Fruit fly (Drosophila melanogaster) whole organism, prepupa: ENCODE results near the gene CG12061.

Experiments used
- CG11294 ChIP-seq: fragments of 200-800 bp; sonication (Bioruptor generic); IDR thresholded peaks from 2 replicates; pipeline ENCODE4 v1.3.6; 2022; ENCODE audit warnings: missing biosample characterization, missing genetic modification characterization
- CG11762 ChIP-seq: fragments of 200-800 bp; sonication (Bioruptor generic); optimal IDR thresholded peaks from 3 replicates; lab custom pipeline; 2016; ENCODE audit warnings: missing biosample characterization, missing genetic modification characterization; ENCODE audit not compliant: insufficient read depth
- CG15336 ChIP-seq: fragments of 200-800 bp; sonication (Bioruptor generic); IDR thresholded peaks from 2 replicates; pipeline ENCODE4 v1.3.6; 2022; ENCODE audit warnings: missing biosample characterization, missing genetic modification characterization
- CG1621 ChIP-seq: fragments of 200-800 bp; sonication (Bioruptor generic); optimal IDR thresholded peaks from 3 replicates; lab custom pipeline; 2018; ENCODE audit warnings: missing biosample characterization, mild to moderate bottlenecking, missing genetic modification characterization
- CG32006 ChIP-seq: fragments of 200-800 bp; sonication (Bioruptor generic); optimal IDR thresholded peaks from 3 replicates; lab custom pipeline; 2017; ENCODE audit warnings: missing biosample characterization, mild to moderate bottlenecking, missing genetic modification characterization
- CG3919 ChIP-seq: fragments of 200-800 bp; sonication (Bioruptor generic); optimal IDR thresholded peaks from 3 replicates; lab custom pipeline; 2016; ENCODE audit warnings: missing biosample characterization, missing genetic modification characterization
- CG4318 ChIP-seq: fragments of 200-800 bp; sonication (Bioruptor generic); optimal IDR thresholded peaks from 3 replicates; lab custom pipeline; 2017; ENCODE audit warnings: missing biosample characterization, mild to moderate bottlenecking, missing genetic modification characterization
- CG6163 ChIP-seq: fragments of 200-800 bp; sonication (Bioruptor generic); IDR thresholded peaks from 3 replicates; pipeline ENCODE4 v1.3.6; 2022; ENCODE audit warnings: missing biosample characterization, missing genetic modification characterization
- CG6276 ChIP-seq: fragments of 200-800 bp; sonication (Bioruptor generic); optimal IDR thresholded peaks from 2 replicates; lab custom pipeline; 2017; ENCODE audit warnings: missing biosample characterization, mild to moderate bottlenecking, missing genetic modification characterization
- CG6854 ChIP-seq: fragments of 200-800 bp; sonication (Bioruptor generic); optimal IDR thresholded peaks from 2 replicates; lab custom pipeline; 2017; ENCODE audit warnings: missing biosample characterization, mild to moderate bottlenecking, missing genetic modification characterization
- CG7368 ChIP-seq: fragments of 200-800 bp; sonication (Bioruptor generic); optimal IDR thresholded peaks from 3 replicates; lab custom pipeline; 2016; ENCODE audit warnings: missing biosample characterization, missing genetic modification characterization
- CG8119 ChIP-seq: fragments of 200-800 bp; sonication (Bioruptor generic); IDR thresholded peaks from 3 replicates; pipeline ENCODE4 v1.3.6; 2022; ENCODE audit warnings: missing biosample characterization, missing genetic modification characterization
- CG8632 ChIP-seq: fragments of 200-800 bp; sonication (Bioruptor generic); optimal IDR thresholded peaks from 3 replicates; lab custom pipeline; 2016; ENCODE audit warnings: missing biosample characterization, missing genetic modification characterization
- Eip78C ChIP-seq: fragments of 200-800 bp; sonication (Bioruptor generic); peaks from one replicate; lab custom pipeline; 2016; ENCODE audit warnings: missing biosample characterization, missing genetic modification characterization
- Gug ChIP-seq: fragments of 200-800 bp; sonication (Bioruptor generic); IDR thresholded peaks from 2 replicates; pipeline ENCODE4 v1.3.6; 2022; ENCODE audit warnings: missing biosample characterization, missing genetic modification characterization
- Hr38 ChIP-seq: sonication (Bioruptor generic); optimal IDR thresholded peaks from 2 replicates; lab custom pipeline; 2016; ENCODE audit warnings: missing biosample characterization, missing genetic modification characterization
- Hr4 ChIP-seq: fragments of 200-800 bp; sonication (Bioruptor generic); optimal IDR thresholded peaks from 3 replicates; lab custom pipeline; 2016; ENCODE audit warnings: missing biosample characterization, missing genetic modification characterization
- Met ChIP-seq: fragments of 200-800 bp; sonication (Bioruptor generic); optimal IDR thresholded peaks from 3 replicates; lab custom pipeline; 2016; ENCODE audit warnings: missing biosample characterization, missing genetic modification characterization
- Smox ChIP-seq: fragments of 200-800 bp; sonication (Bioruptor generic); optimal IDR thresholded peaks from 3 replicates; lab custom pipeline; 2016; ENCODE audit warnings: missing biosample characterization, missing genetic modification characterization
- Sox102F ChIP-seq: fragments of 200-800 bp; sonication (Bioruptor generic); optimal IDR thresholded peaks from 2 replicates; lab custom pipeline; 2016; ENCODE audit warnings: missing biosample characterization, mild to moderate bottlenecking, missing genetic modification characterization
- achi ChIP-seq: fragments of 200-800 bp; sonication (Bioruptor generic); optimal IDR thresholded peaks from 3 replicates; lab custom pipeline; 2016; ENCODE audit warnings: missing biosample characterization, missing genetic modification characterization
- acj6 ChIP-seq: fragments of 200-800 bp; sonication (Bioruptor generic); optimal IDR thresholded peaks from 3 replicates; lab custom pipeline; 2016; ENCODE audit warnings: missing biosample characterization, missing genetic modification characterization
- dac ChIP-seq: fragments of 200-800 bp; sonication (Bioruptor generic); optimal IDR thresholded peaks from 2 replicates; lab custom pipeline; 2017; ENCODE audit warnings: missing biosample characterization, mild to moderate bottlenecking, missing genetic modification characterization
- dsx ChIP-seq: fragments of 200-800 bp; optimal IDR thresholded peaks from 3 replicates; lab custom pipeline; 2019; ENCODE audit warnings: missing biosample characterization, mild to moderate bottlenecking, missing genetic modification characterization, moderate library complexity; ENCODE audit not compliant: poor library complexity, severe bottlenecking
- esn ChIP-seq: fragments of 200-800 bp; sonication (Bioruptor generic); optimal IDR thresholded peaks from 2 replicates; lab custom pipeline; 2016; ENCODE audit warnings: missing biosample characterization, mild to moderate bottlenecking, missing genetic modification characterization, moderate library complexity
- fd59A ChIP-seq: fragments of 200-800 bp; sonication (Bioruptor generic); optimal IDR thresholded peaks from 2 replicates; lab custom pipeline; 2017; ENCODE audit warnings: missing biosample characterization, mild to moderate bottlenecking, missing genetic modification characterization, missing genetic modification reagents
- lz ChIP-seq: fragments of 200-800 bp; sonication (Bioruptor generic); optimal IDR thresholded peaks from 3 replicates; lab custom pipeline; 2016; ENCODE audit warnings: missing biosample characterization, missing genetic modification characterization
- pdm3 ChIP-seq: fragments of 200-800 bp; sonication (Bioruptor generic); optimal IDR thresholded peaks from 3 replicates; lab custom pipeline; 2016; ENCODE audit warnings: missing biosample characterization, missing genetic modification characterization
- ss ChIP-seq, 2 experiments: fragments of 200-800 bp; sonication (Bioruptor generic); optimal IDR thresholded peaks; 2 replicates in 1 of 2; 3 replicates in 1 of 2; lab custom pipeline; 2017 to 2018; ENCODE audit warnings: mild to moderate bottlenecking in 2 of 2, missing biosample characterization in 2 of 2, missing genetic modification characterization in 2 of 2, moderate library complexity in 1 of 2
- svp ChIP-seq: fragments of 200-800 bp; sonication (Bioruptor generic); peaks from one replicate; lab custom pipeline; 2016; ENCODE audit warnings: missing biosample characterization, missing genetic modification characterization
- topi ChIP-seq: fragments of 200-800 bp; sonication (Bioruptor generic); optimal IDR thresholded peaks from 3 replicates; lab custom pipeline; 2016; ENCODE audit warnings: missing biosample characterization, missing genetic modification characterization
- vri ChIP-seq: fragments of 200-800 bp; sonication (Bioruptor generic); optimal IDR thresholded peaks from 3 replicates; lab custom pipeline; 2016; ENCODE audit warnings: missing biosample characterization, mild to moderate bottlenecking, missing genetic modification characterization

Gene CG12061

dm6 chrX:23071237-23071688, 35.4 kb downstream of the CG12061 start (continued):
- TF ChIP-seq fd59A (GFP tag; lab: Kevin White, UChicago) = no peak
- peak; percentile 59 for TF ChIP-seq svp (GFP tag; lab: Kevin White, UChicago)
- peak in 1 of 2 experiments; percentile 12 for TF ChIP-seq ss (GFP tag; optimal IDR thresholded peaks at IDR 0.05; lab: Kevin White, UChicago)
- TF ChIP-seq Met = peak; percentile 54
- TF ChIP-seq Gug (GFP tag; lab: Robert Waterston, UW) = no peak
- peak; percentile 60 for TF ChIP-seq achi
- TF ChIP-seq CG4318 (GFP tag; lab: Kevin White, UChicago) = peak; percentile 72
- TF ChIP-seq CG6276 = peak; percentile 35
- TF ChIP-seq Eip78C (GFP tag; lab: Kevin White, UChicago) = peak; percentile 92
- TF ChIP-seq Hr38 = no peak
- peak; percentile 56 for TF ChIP-seq esn
- peak; percentile 43 for TF ChIP-seq Smox (GFP tag; lab: Kevin White, UChicago)
- TF ChIP-seq pdm3 (GFP tag; lab: Kevin White, UChicago) = peak; percentile 57
- TF ChIP-seq CG8119 (GFP tag; lab: Robert Waterston, UW) = peak; percentile 46; the same call in 1 of the 3 replicates
- TF ChIP-seq dsx (GFP tag; lab: Kevin White, UChicago) = no peak
- peak; percentile 6 for TF ChIP-seq CG11762 (GFP tag; lab: Kevin White, UChicago)
- peak; percentile 25 for TF ChIP-seq Sox102F (GFP tag; lab: Kevin White, UChicago)
- TF ChIP-seq topi (GFP tag; lab: Kevin White, UChicago) = peak; percentile 48
- peak; percentile 29 for TF ChIP-seq lz
- TF ChIP-seq CG11294 = no peak
- peak; percentile 66 for TF ChIP-seq CG3919
- peak; percentile 36 for TF ChIP-seq dac (GFP tag; lab: Kevin White, UChicago)
- TF ChIP-seq, all 60 proteins: peak for 41

- TF ChIP-seq CG7368 (GFP tag; lab: Kevin White, UChicago) (no peak), vri (GFP tag; lab: Kevin White, UChicago) (peak; percentile 1)
Measured at dm6 chrX:23073402-23073801, 37.5 kb downstream of the CG12061 start.

- TF ChIP-seq topi (GFP tag; lab: Kevin White, UChicago) (no peak), CG8632 (GFP tag; lab: Kevin White, UChicago) (no peak), CG15336 (GFP tag; lab: Robert Waterston, UW) (no peak)
Measured at dm6 chrX:23082407-23082905, 46.6 kb downstream of the CG12061 start, which contains the start of the genes CG17163 and CG17168. CG17163 (minus strand) TSS chrX:23082709. CG17168 (plus strand) TSS chrX:23082738.

dm6 chrX:23084372-23084771, 48.5 kb downstream of the CG12061 start, which contains the start of gene CG17169:
CG17169 (plus strand) TSS chrX:23084672.
- no peak for TF ChIP-seq CG32006 (GFP tag; lab: Kevin White, UChicago)
- TF ChIP-seq acj6 = no peak
- TF ChIP-seq CG6163 (GFP tag; lab: Robert Waterston, UW) = no peak
- TF ChIP-seq Sox102F (GFP tag; lab: Kevin White, UChicago) = no peak
- TF ChIP-seq Hr4 (GFP tag; lab: Kevin White, UChicago) = no peak
- TF ChIP-seq CG1621 (tag; lab: Kevin White, UChicago) = no peak
- TF ChIP-seq fd59A (GFP tag; lab: Kevin White, UChicago) = no peak
- TF ChIP-seq Eip78C (GFP tag; lab: Kevin White, UChicago) = no peak
- TF ChIP-seq, all 60 proteins: peak for 0

- TF ChIP-seq CG6854 (no peak), svp (GFP tag; lab: Kevin White, UChicago) (peak; percentile 83)
Measured at dm6 chrX:23089087-23089732, 53.3 kb downstream of the CG12061 start.
